Fruit fly (Drosophila melanogaster): ENCODE results near the gene CG3285.

CG3285 gene

dm6 chr2L:3361821-3362220 lies 31.1 kb downstream of the CG3285 start:
- TF ChIP-seq Fer1 (GFP tag; optimal IDR thresholded peaks at IDR 0.05) (no peak), sd (tag; optimal IDR thresholded peaks at IDR 0.05) (no peak), Hand (GFP tag; optimal IDR thresholded peaks at IDR 0.05) (no peak), HLH54F (GFP tag; optimal IDR thresholded peaks at IDR 0.05) (no peak), cwo (GFP tag; optimal IDR thresholded peaks at IDR 0.05) (peak; percentile 41), CG34376 (GFP tag; optimal IDR thresholded peaks at IDR 0.05) (peak; percentile 49), exex (tag; optimal IDR thresholded peaks at IDR 0.05) (peak; percentile 81), CG9817 (tag; optimal IDR thresholded peaks at IDR 0.05) (no peak)

- TF ChIP-seq CG6765 (GFP tag; optimal IDR thresholded peaks at IDR 0.05) = peak; percentile 9
- no peak for TF ChIP-seq HLH4C (GFP tag; IDR thresholded peaks at IDR 0.05; ENCODE audit: partially characterized antibody)
- TF ChIP-seq Adf1 (GFP tag; IDR thresholded peaks at IDR 0.05) = peak; percentile 21; the same call in 1 of the 2 replicates
- no peak for TF ChIP-seq Atf3 (GFP tag; optimal IDR thresholded peaks at IDR 0.05)
- TF ChIP-seq CG32772 (GFP tag; IDR thresholded peaks at IDR 0.05) = no peak
- TF ChIP-seq corto (GFP tag; optimal IDR thresholded peaks at IDR 0.05) = no peak
- peak; percentile 24 for TF ChIP-seq HmgZ (tag; optimal IDR thresholded peaks at IDR 0.05)
- no peak for TF ChIP-seq Ssrp (tag; optimal IDR thresholded peaks at IDR 0.05)
- TF ChIP-seq zfh1 (GFP tag; IDR thresholded peaks at IDR 0.05) = no peak
- TF ChIP-seq PHDP (tag; optimal IDR thresholded peaks at IDR 0.05) = no peak
- peak; percentile 20 for TF ChIP-seq Fer1 (GFP tag; optimal IDR thresholded peaks at IDR 0.05)
- TF ChIP-seq CG18599 (GFP tag; optimal IDR thresholded peaks at IDR 0.05) = peak; percentile 31
- no peak for TF ChIP-seq gsb-n (tag; optimal IDR thresholded peaks at IDR 0.05)
- TF ChIP-seq wor (GFP tag; IDR thresholded peaks at IDR 0.05) = no peak
- peak; percentile 89 for TF ChIP-seq Hey (tag; optimal IDR thresholded peaks at IDR 0.05)
- peak; percentile 78; the same call in 1 of the 4 replicates for TF ChIP-seq chinmo (GFP tag; IDR thresholded peaks at IDR 0.05; ENCODE audit: partially characterized antibody)
- peak; percentile 67 for TF ChIP-seq lab (GFP tag; optimal IDR thresholded peaks at IDR 0.05)
- TF ChIP-seq org-1 (GFP tag; optimal IDR thresholded peaks at IDR 0.05) = no peak
- TF ChIP-seq GATAe (GFP tag; conservative IDR thresholded peaks at IDR 0.05) = peak; percentile 79
- TF ChIP-seq CG3995 (GFP tag; optimal IDR thresholded peaks at IDR 0.05) = no peak
- TF ChIP-seq CG7271 (tag; optimal IDR thresholded peaks at IDR 0.05) = no peak
- no peak for TF ChIP-seq CG18764 (GFP tag; optimal IDR thresholded peaks at IDR 0.05)
- no peak for TF ChIP-seq insv (GFP tag; optimal IDR thresholded peaks at IDR 0.05)
- TF ChIP-seq pros (GFP tag; optimal IDR thresholded peaks at IDR 0.05) = no peak
- TF ChIP-seq CG10543 (GFP tag; optimal IDR thresholded peaks at IDR 0.05) = peak; percentile 38
- no peak for TF ChIP-seq CG4820 (GFP tag; optimal IDR thresholded peaks at IDR 0.05)
- TF ChIP-seq ap (GFP tag; IDR thresholded peaks at IDR 0.05) = no peak
- peak; percentile 43 for TF ChIP-seq Vsx1 (GFP tag; optimal IDR thresholded peaks at IDR 0.05)
- no peak for TF ChIP-seq CG3838 (GFP tag; optimal IDR thresholded peaks at IDR 0.05)
- no peak for TF ChIP-seq CG30403 (GFP tag; optimal IDR thresholded peaks at IDR 0.05)
- TF ChIP-seq Hr78 (GFP tag; optimal IDR thresholded peaks at IDR 0.05) = peak in 1 of 2 experiments; percentile 69
- TF ChIP-seq CG17385 (GFP tag; optimal IDR thresholded peaks at IDR 0.05) = no peak
- peak; percentile 61 for TF ChIP-seq cwo (GFP tag; optimal IDR thresholded peaks at IDR 0.05)
- TF ChIP-seq rib (GFP tag; IDR thresholded peaks at IDR 0.05) = peak; percentile 64; the same call in 1 of the 2 replicates
- TF ChIP-seq gro (GFP tag; optimal IDR thresholded peaks at IDR 0.05) = peak; percentile 43
- peak; percentile 28 for TF ChIP-seq CG5180 (GFP tag; optimal IDR thresholded peaks at IDR 0.05)
- TF ChIP-seq mirr (GFP tag; optimal IDR thresholded peaks at IDR 0.05) = peak; percentile 86
- peak; percentile 11 for TF ChIP-seq CG3281 (GFP tag; optimal IDR thresholded peaks at IDR 0.05)
- peak; percentile 26 for TF ChIP-seq CG15514 (GFP tag; optimal IDR thresholded peaks at IDR 0.05)
- no peak for TF ChIP-seq aop (GFP tag; IDR thresholded peaks at IDR 0.05)
- peak; percentile 86 for TF ChIP-seq CG34376 (GFP tag; optimal IDR thresholded peaks at IDR 0.05)
- no peak for TF ChIP-seq onecut (GFP tag; IDR thresholded peaks at IDR 0.05)
These were observed 35.4 kb downstream of the CG3285 start for dm6 chr2L:3366043-3366679.

Measured in whole organism, embryonic.